Worm (Caenorhabditis elegans) whole organism, L2 larva: ENCODE results near the gene sld-5.

ENCODE experiments used
- C34F6.9 ChIP-seq: fragments of 150-350 bp; optimal IDR thresholded peaks from 2 replicates; lab custom pipeline; 2014; ENCODE audit warnings: missing biosample characterization, missing genetic modification characterization
- F13H6.1 ChIP-seq: sonication (generic microtip); optimal IDR thresholded peaks from 2 replicates; lab custom pipeline; 2016; ENCODE audit warnings: missing genetic modification characterization, missing compliant biosample characterization
- R02D3.7 ChIP-seq: fragments of 150-350 bp; optimal IDR thresholded peaks from 2 replicates; lab custom pipeline; 2014; ENCODE audit warnings: missing biosample characterization, missing genetic modification characterization
- ZK546.5 ChIP-seq: sonication (generic microtip); optimal IDR thresholded peaks from 2 replicates; lab custom pipeline; 2017; ENCODE audit warnings: missing biosample characterization, missing genetic modification characterization
- alr-1 ChIP-seq: fragments of 150-350 bp; optimal IDR thresholded peaks from 2 replicates; lab custom pipeline; 2014; ENCODE audit warnings: missing biosample characterization, missing genetic modification characterization
- aly-2 ChIP-seq: fragments of 150-350 bp; optimal IDR thresholded peaks from 2 replicates; lab custom pipeline; 2014; ENCODE audit warnings: missing biosample characterization, missing genetic modification characterization
- ama-1 ChIP-seq: fragments of 150-350 bp; optimal IDR thresholded peaks from 2 replicates; lab custom pipeline; 2018; ENCODE audit warnings: inconsistent platforms
- blmp-1 ChIP-seq: sonication (generic microtip); optimal IDR thresholded peaks from 2 replicates; lab custom pipeline; 2017; ENCODE audit warnings: missing genetic modification characterization, mild to moderate bottlenecking, missing compliant biosample characterization, antibody characterized with exemption, moderate library complexity; ENCODE audit not compliant: insufficient read depth
- ceh-82 ChIP-seq: fragments of 150-350 bp; optimal IDR thresholded peaks from 2 replicates; lab custom pipeline; 2014; ENCODE audit warnings: missing biosample characterization, missing genetic modification characterization
- crh-2 ChIP-seq: sonication (generic microtip); optimal IDR thresholded peaks from 2 replicates; lab custom pipeline; 2017; ENCODE audit warnings: missing biosample characterization, missing genetic modification characterization
- dmd-4 ChIP-seq: sonication (generic microtip); optimal IDR thresholded peaks from 2 replicates; lab custom pipeline; 2017; ENCODE audit warnings: missing biosample characterization, missing genetic modification characterization
- elt-1 ChIP-seq: fragments of 150-350 bp; optimal IDR thresholded peaks from 2 replicates; lab custom pipeline; 2014; ENCODE audit warnings: missing biosample characterization, missing genetic modification characterization
- elt-3 ChIP-seq: sonication (generic microtip); optimal IDR thresholded peaks from 2 replicates; lab custom pipeline; 2017; ENCODE audit warnings: missing biosample characterization, missing genetic modification characterization
- fos-1 ChIP-seq: fragments of 150-350 bp; optimal IDR thresholded peaks from 2 replicates; lab custom pipeline; 2014; ENCODE audit warnings: missing biosample characterization, missing genetic modification characterization
- gmeb-1 ChIP-seq: fragments of 150-350 bp; optimal IDR thresholded peaks from 2 replicates; lab custom pipeline; 2014; ENCODE audit warnings: missing biosample characterization, missing genetic modification characterization
- lin-11 ChIP-seq: fragments of 150-350 bp; sonication (generic microtip); optimal IDR thresholded peaks from 2 replicates; lab custom pipeline; 2014; ENCODE audit warnings: missing biosample characterization, missing genetic modification characterization, inconsistent platforms, mixed read lengths
- lin-13 ChIP-seq: fragments of 150-350 bp; optimal IDR thresholded peaks from 2 replicates; lab custom pipeline; 2014; ENCODE audit warnings: missing biosample characterization, missing genetic modification reagents, missing genetic modification characterization
- lin-39 ChIP-seq: fragments of 150-350 bp; optimal IDR thresholded peaks from 2 replicates; lab custom pipeline; 2014; ENCODE audit warnings: missing biosample characterization, missing genetic modification reagents, missing genetic modification characterization
- lsy-2 ChIP-seq, 2 experiments: fragments of 150-350 bp in 1 of 2; sonication (generic microtip) in 1 of 2; optimal IDR thresholded peaks; 2 replicates each; lab custom pipeline; 2014 to 2017; ENCODE audit warnings: missing biosample characterization in 2 of 2, missing genetic modification characterization in 2 of 2
- mbf-1 ChIP-seq: sonication (generic microtip); optimal IDR thresholded peaks from 2 replicates; lab custom pipeline; 2017; ENCODE audit warnings: missing biosample characterization, missing genetic modification characterization
- mdl-1 ChIP-seq, 2 experiments: fragments of 150-350 bp in 1 of 2; sonication (generic microtip) in 1 of 2; optimal IDR thresholded peaks; 2 replicates each; lab custom pipeline; 2017; ENCODE audit warnings: missing biosample characterization in 2 of 2, missing genetic modification characterization in 2 of 2
- nhr-11 ChIP-seq: fragments of 150-350 bp; optimal IDR thresholded peaks from 2 replicates; lab custom pipeline; 2014; ENCODE audit warnings: missing biosample characterization, missing genetic modification characterization
- nhr-12 ChIP-seq: fragments of 150-350 bp; optimal IDR thresholded peaks from 2 replicates; lab custom pipeline; 2014; ENCODE audit warnings: missing biosample characterization, missing genetic modification characterization
- nhr-21 ChIP-seq: fragments of 150-350 bp; optimal IDR thresholded peaks from 2 replicates; lab custom pipeline; 2014; ENCODE audit warnings: missing biosample characterization, missing genetic modification characterization
- nhr-237 ChIP-seq: fragments of 150-350 bp; optimal IDR thresholded peaks from 2 replicates; lab custom pipeline; 2014; ENCODE audit warnings: missing biosample characterization, missing genetic modification characterization
- nhr-25 ChIP-seq: fragments of 150-350 bp; sonication (generic microtip); optimal IDR thresholded peaks from 3 replicates; lab custom pipeline; 2014; ENCODE audit warnings: missing biosample characterization, missing genetic modification characterization
- nhr-6 ChIP-seq: fragments of 150-350 bp; optimal IDR thresholded peaks from 2 replicates; lab custom pipeline; 2014; ENCODE audit warnings: missing biosample characterization, missing genetic modification characterization
- nhr-77 ChIP-seq: fragments of 150-350 bp; optimal IDR thresholded peaks from 2 replicates; lab custom pipeline; 2014; ENCODE audit warnings: missing biosample characterization, missing genetic modification characterization
- skn-1 ChIP-seq: sonication (generic microtip); optimal IDR thresholded peaks from 2 replicates; lab custom pipeline; 2017; ENCODE audit warnings: missing biosample characterization, missing genetic modification characterization
- unc-55 ChIP-seq: fragments of 150-350 bp; sonication (generic microtip); optimal IDR thresholded peaks from 3 replicates; lab custom pipeline; 2014; ENCODE audit warnings: missing biosample characterization, missing genetic modification reagents, missing genetic modification characterization
- unc-62 ChIP-seq: fragments of 150-350 bp; optimal IDR thresholded peaks from 2 replicates; lab custom pipeline; 2014; ENCODE audit warnings: missing biosample characterization, missing genetic modification reagents, missing genetic modification characterization
- zag-1 ChIP-seq: fragments of 150-350 bp; optimal IDR thresholded peaks from 2 replicates; lab custom pipeline; 2014; ENCODE audit warnings: missing biosample characterization, missing genetic modification characterization
- ztf-11 ChIP-seq: sonication (generic microtip); optimal IDR thresholded peaks from 2 replicates; lab custom pipeline; 2017; ENCODE audit warnings: missing biosample characterization, missing genetic modification characterization

The sld-5 gene

ce11 chrV:20196671-20197070 lies 40.9 kb downstream of the sld-5 start, which contains the start of gene ftr-1:
ftr-1 (plus strand) TSS chrV:20196971.
- no peak for TF ChIP-seq nhr-77
- no peak for TF ChIP-seq crh-2 (tag; lab: Kevin White, UChicago)
- no peak for TF ChIP-seq lsy-2 (tag; optimal IDR thresholded peaks at IDR 0.05; lab: Kevin White, UChicago)
- TF ChIP-seq nhr-21 (tag; lab: Kevin White, UChicago) = no peak
- TF ChIP-seq nhr-237 (tag; lab: Kevin White, UChicago) = no peak
- no peak for TF ChIP-seq aly-2 (tag; lab: Kevin White, UChicago)
- TF ChIP-seq ceh-82 (tag; lab: Kevin White, UChicago) = no peak
- TF ChIP-seq R02D3.7 (tag; lab: Kevin White, UChicago) = no peak
- TF ChIP-seq elt-3 = no peak

- TF ChIP-seq mdl-1 (tag; optimal IDR thresholded peaks at IDR 0.05; lab: Kevin White, UChicago) (no peak), unc-62 (GFP tag; lab: Kevin White, UChicago) (no peak), crh-2 (tag; lab: Kevin White, UChicago) (no peak), ZK546.5 (tag; lab: Kevin White, UChicago) (no peak), zag-1 (tag; lab: Kevin White, UChicago) (no peak), fos-1 (tag; lab: Kevin White, UChicago) (no peak), nhr-11 (tag; lab: Kevin White, UChicago) (no peak), lin-39 (tag; lab: Kevin White, UChicago) (no peak), lin-11 (tag; lab: Kevin White, UChicago) (no peak), ama-1 (lab: Kevin White, UChicago) (no peak)
Measured at ce11 chrV:20195451-20196036, 42.0 kb downstream of the sld-5 start, which contains the start of the genes srh-217 and Y113G7B.28. srh-217 (minus strand) TSS chrV:20195551. Y113G7B.28 (plus strand) TSS chrV:20195986.

- TF ChIP-seq C34F6.9 (tag; lab: Kevin White, UChicago) (no peak), skn-1 (tag; lab: Kevin White, UChicago) (peak; percentile 78), blmp-1 (tag; lab: Kevin White, UChicago) (no peak)
Measured at ce11 chrV:20192102-20192880, 45.3 kb downstream of the sld-5 start, which contains the start of the genes fbxa-115 and Y113G7B.27. fbxa-115 (minus strand) TSS chrV:20192152. Y113G7B.27 (plus strand) TSS chrV:20192830.

- TF ChIP-seq lsy-2 (tag; optimal IDR thresholded peaks at IDR 0.05; lab: Kevin White, UChicago) = no peak
- TF ChIP-seq aly-2 (tag; lab: Kevin White, UChicago) = no peak
- TF ChIP-seq nhr-12 = no peak
- no peak for TF ChIP-seq unc-55 (GFP tag; lab: Kevin White, UChicago)
- no peak for TF ChIP-seq zag-1 (tag; lab: Kevin White, UChicago)
- TF ChIP-seq lin-39 (tag; lab: Kevin White, UChicago) = no peak
- TF ChIP-seq mbf-1 (tag; lab: Kevin White, UChicago) = no peak
- no peak for TF ChIP-seq crh-2 (tag; lab: Kevin White, UChicago)
- TF ChIP-seq nhr-11 (tag; lab: Kevin White, UChicago) = no peak
- no peak for TF ChIP-seq elt-1 (tag; lab: Kevin White, UChicago)
- no peak for TF ChIP-seq alr-1 (tag; lab: Kevin White, UChicago)
- TF ChIP-seq dmd-4 = no peak
- TF ChIP-seq lin-13 (GFP tag; lab: Kevin White, UChicago) = no peak
- TF ChIP-seq, all 48 proteins: peak for 0
Measured at ce11 chrV:20188790-20189189, 48.8 kb downstream of the sld-5 start, which contains the start of gene fbxa-116. fbxa-116 (minus strand) TSS chrV:20188890.

ce11 chrV:20186579-20186978 lies 51.0 kb downstream of the sld-5 start, which contains the start of gene srz-16:
srz-16 (minus strand) TSS chrV:20186679.
- no peak for TF ChIP-seq ztf-11 (tag; lab: Kevin White, UChicago)
- no peak for TF ChIP-seq mbf-1 (tag; lab: Kevin White, UChicago)
- TF ChIP-seq C34F6.9 (tag; lab: Kevin White, UChicago) = no peak
- no peak for TF ChIP-seq R02D3.7 (tag; lab: Kevin White, UChicago)
- TF ChIP-seq elt-3 = no peak
- TF ChIP-seq F13H6.1 (tag; lab: Kevin White, UChicago) = no peak
- TF ChIP-seq fos-1 (tag; lab: Kevin White, UChicago) = no peak
- no peak for TF ChIP-seq nhr-77
- TF ChIP-seq nhr-6 = no peak
- TF ChIP-seq gmeb-1 (tag; lab: Kevin White, UChicago) = no peak
- no peak for TF ChIP-seq unc-55 (GFP tag; lab: Kevin White, UChicago)
- TF ChIP-seq nhr-25 = no peak
- no peak for TF ChIP-seq nhr-237 (tag; lab: Kevin White, UChicago)
- TF ChIP-seq blmp-1 (tag; lab: Kevin White, UChicago) = no peak
